Worm (Caenorhabditis elegans) whole organism, L4/young adult: ENCODE measurements around the gene tre-2.
"Not testable (repeated sequence)": the region's sequence is repeated elsewhere in the genome, so short reads cannot be mapped to it uniquely, and the experiment has no call there.

Experiments used
- W03F9.2 ChIP-seq: fragments of 150-350 bp; optimal IDR thresholded peaks from 2 replicates; lab custom pipeline; 2014; ENCODE audit warnings: missing biosample characterization, missing genetic modification characterization
- dao-5 ChIP-seq: sonication (generic microtip); optimal IDR thresholded peaks from 2 replicates; lab custom pipeline; 2016; ENCODE audit warnings: missing genotype, missing genetic modification characterization, moderate library complexity, missing compliant biosample characterization
- him-1 ChIP-seq: sonication (generic microtip); optimal IDR thresholded peaks from 2 replicates; lab custom pipeline; 2016; ENCODE audit warnings: missing genotype, missing genetic modification reagents, missing genetic modification characterization, missing compliant biosample characterization

The tre-2 gene

DNA sequence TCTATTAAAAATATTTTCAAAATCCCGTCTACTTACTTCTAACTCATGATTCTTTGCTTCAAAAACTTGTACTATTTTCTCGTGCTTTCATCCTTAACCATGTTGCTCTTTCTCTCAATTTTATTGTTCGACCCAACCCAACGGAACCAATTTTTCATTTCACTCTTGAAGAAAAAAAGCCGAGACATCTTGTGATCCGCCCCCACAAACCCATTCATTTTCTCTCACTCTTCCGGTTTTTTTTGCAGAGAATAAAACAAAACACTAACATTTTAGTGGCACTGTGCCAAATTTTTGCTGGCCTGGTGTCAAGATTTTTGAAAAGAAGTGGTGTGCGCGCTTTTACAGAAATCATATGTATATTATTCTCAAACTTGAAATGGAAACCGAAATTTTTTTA lies 46.5 kb downstream of the tre-2 start:
- TF ChIP-seq him-1, result no peak
- no peak for TF ChIP-seq W03F9.2 (tag; lab: Kevin White, UChicago)
- TF ChIP-seq dao-5 (tag; lab: Kevin White, UChicago), result no peak

DNA sequence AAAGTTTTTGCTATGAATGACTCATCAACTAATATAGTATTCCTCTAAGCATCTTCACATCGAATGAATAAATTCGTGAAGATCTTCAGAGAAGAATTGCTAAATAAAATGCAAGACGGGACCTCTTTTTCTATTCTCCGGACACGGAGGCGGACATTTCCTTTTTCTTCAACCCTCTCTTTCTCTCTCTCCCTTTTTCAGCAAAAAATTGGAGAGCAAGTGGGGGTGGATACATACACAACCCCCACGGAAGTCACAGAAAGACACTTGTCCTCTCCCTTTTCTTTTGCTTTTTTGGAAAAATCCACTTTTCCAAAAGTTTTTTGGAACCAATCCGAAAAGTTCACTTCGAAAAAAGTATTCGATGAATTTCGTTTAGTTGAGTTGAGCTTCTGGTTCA lies 48.5 kb downstream of the tre-2 start:
- TF ChIP-seq dao-5 (tag; lab: Kevin White, UChicago), result no peak
- TF ChIP-seq him-1, result no peak
- TF ChIP-seq W03F9.2 (tag; lab: Kevin White, UChicago), result no peak

DNA sequence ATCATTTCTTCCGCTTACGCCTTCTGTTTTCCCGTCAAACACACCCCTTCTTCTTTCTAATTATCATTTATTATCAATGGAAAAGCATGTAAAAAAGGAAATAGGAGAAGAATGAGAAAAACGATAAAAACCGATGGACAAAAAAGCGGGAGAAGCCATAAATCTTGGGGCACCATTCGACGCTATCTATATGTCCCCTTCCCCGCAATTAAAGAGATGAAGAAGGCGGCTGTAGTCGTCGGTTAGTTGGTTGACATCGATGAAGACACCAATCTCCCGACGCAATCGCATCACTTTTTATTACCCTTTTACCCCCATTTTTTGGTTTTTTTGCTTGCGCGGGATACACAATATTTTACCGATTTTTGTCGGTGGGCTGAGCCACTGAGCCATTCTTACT lies 49.6 kb downstream of the tre-2 start:
- TF ChIP-seq dao-5 (tag; lab: Kevin White, UChicago) (no peak), W03F9.2 (tag; lab: Kevin White, UChicago) (no peak), him-1 (no peak)

DNA sequence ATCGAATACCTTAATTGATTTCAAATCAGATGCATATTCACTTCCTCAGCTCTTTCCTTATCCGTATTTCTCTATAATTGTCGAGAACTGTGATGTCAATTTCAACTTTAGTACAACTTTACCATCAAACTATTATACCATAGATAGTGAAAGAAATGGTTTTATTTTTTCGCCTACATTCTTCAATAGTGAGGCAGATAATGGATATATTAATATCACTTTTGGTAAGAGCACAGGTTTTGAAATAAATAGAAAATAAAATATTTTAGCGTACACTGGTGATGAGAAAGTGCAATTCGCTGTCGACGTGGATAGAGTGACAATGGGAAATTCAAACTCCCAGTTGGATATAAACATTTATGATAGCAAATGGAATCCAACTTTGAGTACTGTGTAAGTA lies 51.0 kb downstream of the tre-2 start:
- TF ChIP-seq W03F9.2 (tag; lab: Kevin White, UChicago), result no peak
- TF ChIP-seq dao-5 (tag; lab: Kevin White, UChicago), result no peak
- no peak for TF ChIP-seq him-1

DNA sequence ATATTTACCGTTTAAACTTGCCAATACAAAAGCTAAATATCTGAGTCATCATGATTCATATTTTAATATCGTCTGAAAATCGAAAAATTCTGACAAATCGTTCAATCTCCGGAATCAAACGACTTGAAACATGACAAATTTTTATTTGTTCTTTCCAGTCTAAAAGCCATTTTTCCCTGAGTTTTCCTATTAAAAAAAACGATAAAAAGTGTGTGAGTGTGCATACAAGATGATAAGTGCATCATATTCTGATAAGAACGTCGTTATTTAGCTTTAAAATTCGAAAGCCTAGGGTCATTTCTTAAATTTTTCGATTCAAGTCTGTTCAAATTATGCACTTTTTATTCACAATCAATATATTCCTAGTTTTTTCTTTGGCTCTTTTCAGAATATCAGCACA lies 53.3 kb downstream of the tre-2 start, which contains the start of gene H20E11.1:
Gene H20E11.1 (plus strand): TSS at position 244 of the 400 bp plus-strand sequence.
- no peak for TF ChIP-seq him-1
- no peak for TF ChIP-seq W03F9.2 (tag; lab: Kevin White, UChicago)
- no peak for TF ChIP-seq dao-5 (tag; lab: Kevin White, UChicago)

DNA sequence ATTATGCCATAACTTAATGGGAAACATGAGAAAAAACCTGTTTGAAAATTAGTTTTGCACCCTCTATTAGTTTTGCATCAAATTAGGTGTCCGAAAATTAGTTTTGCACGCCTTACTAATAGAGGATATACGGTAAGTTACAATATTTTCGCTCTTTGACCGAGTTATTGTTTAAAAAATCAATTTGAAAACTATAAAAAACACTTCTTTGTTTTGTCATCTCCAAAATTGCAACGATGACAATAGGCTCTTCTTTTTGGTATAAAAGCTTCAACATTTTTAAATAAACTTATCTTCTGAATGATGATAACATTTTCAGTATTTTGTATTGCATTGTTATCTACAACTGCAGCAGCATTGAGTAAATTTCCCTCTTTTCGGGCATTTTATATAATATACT lies 55.8 kb downstream of the tre-2 start, which contains the start of gene H20E11.2:
Gene H20E11.2 (plus strand): TSS at position 301 of the 400 bp plus-strand sequence.
- TF ChIP-seq him-1; W03F9.2 (tag; lab: Kevin White, UChicago); dao-5 (tag; lab: Kevin White, UChicago): not testable (repeated sequence)
